Worm (Caenorhabditis elegans) whole organism, L3 larva: ENCODE data around the gene srab-11.
"Not testable (repeated sequence)": the region's sequence is repeated elsewhere in the genome, so short reads cannot be mapped to it uniquely, and the experiment has no call there.

Experiments
- R02D3.7 ChIP-seq: fragments of 150-350 bp; optimal IDR thresholded peaks from 2 replicates; lab custom pipeline; 2014; ENCODE audit warnings: missing biosample characterization, missing genetic modification characterization
- aly-2 ChIP-seq: fragments of 150-350 bp; optimal IDR thresholded peaks from 2 replicates; lab custom pipeline; 2014; ENCODE audit warnings: missing biosample characterization, missing genetic modification characterization
- ceh-28 ChIP-seq: fragments of 150-350 bp; optimal IDR thresholded peaks from 2 replicates; lab custom pipeline; 2014; ENCODE audit warnings: missing biosample characterization, missing genetic modification reagents, missing genetic modification characterization
- ceh-82 ChIP-seq: fragments of 150-350 bp; optimal IDR thresholded peaks from 2 replicates; lab custom pipeline; 2014; ENCODE audit warnings: missing biosample characterization, missing genetic modification characterization
- daf-12 ChIP-seq: fragments of 150-350 bp; optimal IDR thresholded peaks from 2 replicates; lab custom pipeline; 2014; ENCODE audit warnings: missing biosample characterization, missing genetic modification reagents, missing genetic modification characterization
- egl-27 ChIP-seq: sonication (generic microtip); optimal IDR thresholded peaks from 4 replicates; lab custom pipeline; 2017; ENCODE audit warnings: missing biosample characterization, missing genetic modification reagents, missing genetic modification characterization
- elt-2 ChIP-seq: sonication (generic microtip); optimal IDR thresholded peaks from 2 replicates; lab custom pipeline; 2016; ENCODE audit warnings: missing genetic modification reagents, mild to moderate bottlenecking, missing genetic modification characterization, missing compliant biosample characterization
- elt-3 ChIP-seq, 3 experiments: fragments of 150-350 bp in 1 of 3; sonication (generic microtip) in 2 of 3; optimal IDR thresholded peaks; 2 replicates in 2 of 3; 4 replicates in 1 of 3; lab custom pipeline; 2014 to 2017; ENCODE audit warnings: missing biosample characterization in 3 of 3, missing genetic modification characterization in 3 of 3
- fkh-2 ChIP-seq: fragments of 150-350 bp; optimal IDR thresholded peaks from 2 replicates; lab custom pipeline; 2014; ENCODE audit warnings: missing biosample characterization, missing genetic modification reagents, missing genetic modification characterization
- lin-15B ChIP-seq: fragments of 150-350 bp; optimal IDR thresholded peaks from 2 replicates; lab custom pipeline; 2014; ENCODE audit warnings: missing biosample characterization, missing genetic modification characterization
- lin-39 ChIP-seq: fragments of 150-350 bp; optimal IDR thresholded peaks from 2 replicates; lab custom pipeline; 2018; ENCODE audit warnings: missing biosample characterization, missing genetic modification reagents, missing genetic modification characterization
- nhr-23 ChIP-seq: fragments of 150-350 bp; optimal IDR thresholded peaks from 2 replicates; lab custom pipeline; 2014; ENCODE audit warnings: missing biosample characterization, missing genetic modification reagents, missing genetic modification characterization
- nhr-43 ChIP-seq: sonication (generic microtip); optimal IDR thresholded peaks from 2 replicates; lab custom pipeline; 2016; ENCODE audit warnings: mild to moderate bottlenecking, missing genetic modification characterization, missing compliant biosample characterization; ENCODE audit not compliant: poor library complexity, severe bottlenecking
- unc-62 ChIP-seq: fragments of 150-350 bp; sonication (generic microtip); optimal IDR thresholded peaks from 4 replicates; lab custom pipeline; 2014; ENCODE audit warnings: missing biosample characterization, missing genetic modification reagents, missing genetic modification characterization
- zag-1 ChIP-seq: fragments of 150-350 bp; optimal IDR thresholded peaks from 2 replicates; lab custom pipeline; 2014; ENCODE audit warnings: missing biosample characterization, missing genetic modification characterization
- ztf-11 ChIP-seq: fragments of 150-350 bp; optimal IDR thresholded peaks from 2 replicates; lab custom pipeline; 2014; ENCODE audit warnings: missing biosample characterization, missing genetic modification characterization
- ztf-4 ChIP-seq: fragments of 150-350 bp; optimal IDR thresholded peaks from 2 replicates; lab custom pipeline; 2014; ENCODE audit warnings: missing biosample characterization, missing genetic modification characterization

Gene srab-11

ce11 chrV:3105810-3106209, 41.0 kb downstream of the srab-11 start, which contains the start of gene str-69:
str-69 (minus strand) TSS chrV:3105910.
- no peak for TF ChIP-seq ztf-4 (tag; lab: Kevin White, UChicago)
- TF ChIP-seq elt-3 (tag; optimal IDR thresholded peaks at IDR 0.05; lab: Kevin White, UChicago), result no peak
- TF ChIP-seq aly-2 (tag; lab: Kevin White, UChicago), result no peak
- TF ChIP-seq, all 47 proteins: peak for 0

ce11 chrV:3104134-3104533, 42.7 kb downstream of the srab-11 start, which contains the start of gene str-66:
str-66 (minus strand) TSS chrV:3104234.
- no peak for TF ChIP-seq ceh-82
- no peak for TF ChIP-seq elt-2
- TF ChIP-seq zag-1 (tag; lab: Kevin White, UChicago), result no peak
- no peak for TF ChIP-seq nhr-23 (tag; lab: Kevin White, UChicago)
- TF ChIP-seq fkh-2 (tag; lab: Kevin White, UChicago), result no peak
- no peak for TF ChIP-seq unc-62 (GFP tag; lab: Kevin White, UChicago)
- no peak for TF ChIP-seq R02D3.7 (tag; lab: Kevin White, UChicago)
- TF ChIP-seq daf-12, result no peak

ce11 chrV:3102049-3102448, 44.8 kb downstream of the srab-11 start, which contains the start of gene Y73C8C.4:
Y73C8C.4 (minus strand) TSS chrV:3102149.
- not testable (repeated sequence) for TF ChIP-seq lin-39, ceh-28, ztf-11 (tag; lab: Kevin White, UChicago)

ce11 chrV:3100527-3100926, 46.3 kb downstream of the srab-11 start:
- TF ChIP-seq egl-27 (no peak), nhr-43 (tag; lab: Kevin White, UChicago) (no peak), lin-15B (tag; lab: Kevin White, UChicago) (no peak)
